Worm (Caenorhabditis elegans) whole organism, young adult: Measurements from ENCODE around the gene tsn-1.

ENCODE experiments used
- C06A6.2 ChIP-seq: fragments of 200-800 bp; sonication (Bioruptor generic); conservative IDR thresholded peaks from 2 replicates; pipeline ENCODE4 v1.3.6; 2022; ENCODE audit warnings: missing genetic modification characterization, missing compliant biosample characterization
- F23B12.7 ChIP-seq: sonication (generic microtip); optimal IDR thresholded peaks from 2 replicates; lab custom pipeline; 2017; ENCODE audit warnings: missing genetic modification characterization, mild to moderate bottlenecking, missing compliant biosample characterization, antibody characterized with exemption, moderate library complexity; ENCODE audit not compliant: insufficient read depth
- F37B4.10 ChIP-seq: fragments of 200-800 bp; sonication (Bioruptor generic); IDR thresholded peaks from 2 replicates; pipeline ENCODE4 v1.3.6; 2022; ENCODE audit warnings: missing genetic modification characterization, missing compliant biosample characterization
- F49E8.2 ChIP-seq: sonication (generic microtip); optimal IDR thresholded peaks from 3 replicates; lab custom pipeline; 2017; ENCODE audit warnings: missing genetic modification characterization, mild to moderate bottlenecking, missing compliant biosample characterization, antibody characterized with exemption, moderate library complexity; ENCODE audit not compliant: insufficient read depth
- F52B5.7 ChIP-seq: sonication (generic microtip); optimal IDR thresholded peaks from 2 replicates; lab custom pipeline; 2016; ENCODE audit warnings: mild to moderate bottlenecking, missing genetic modification characterization, missing compliant biosample characterization
- F55B11.4 ChIP-seq: sonication (generic microtip); optimal IDR thresholded peaks from 2 replicates; lab custom pipeline; 2016; ENCODE audit warnings: missing compliant biosample characterization, missing genetic modification characterization, borderline replicate concordance; ENCODE audit not compliant: insufficient read depth
- F57A8.1 ChIP-seq: fragments of 200-800 bp; sonication (Bioruptor generic); optimal IDR thresholded peaks from 2 replicates; lab custom pipeline; 2018; ENCODE audit warnings: mild to moderate bottlenecking, missing genetic modification characterization, moderate library complexity, missing compliant biosample characterization
- F57C9.4 ChIP-seq: sonication (generic microtip); optimal IDR thresholded peaks from 2 replicates; lab custom pipeline; 2017; ENCODE audit warnings: mild to moderate bottlenecking, missing genetic modification characterization, missing compliant biosample characterization
- K11D2.4 ChIP-seq: fragments of 200-800 bp; sonication (Bioruptor generic); IDR thresholded peaks from 2 replicates; pipeline ENCODE4 v1.3.6; 2022; ENCODE audit warnings: missing genetic modification reagents, missing genetic modification characterization, missing compliant biosample characterization
- T07F8.4 ChIP-seq: sonication (generic microtip); optimal IDR thresholded peaks from 2 replicates; lab custom pipeline; 2016; ENCODE audit warnings: mild to moderate bottlenecking, missing genetic modification characterization, moderate library complexity, missing compliant biosample characterization
- T26A5.8 ChIP-seq: sonication (generic microtip); optimal IDR thresholded peaks from 2 replicates; lab custom pipeline; 2016; ENCODE audit warnings: missing genetic modification characterization, missing compliant biosample characterization
- Y56A3A.18 ChIP-seq: fragments of 200-800 bp; sonication (Bioruptor generic); IDR thresholded peaks from 2 replicates; pipeline ENCODE4 v1.3.6; 2022; ENCODE audit warnings: missing genetic modification reagents, missing genetic modification characterization, missing compliant biosample characterization
- Y67H2A.10 ChIP-seq: fragments of 200-800 bp; sonication (Bioruptor generic); conservative IDR thresholded peaks from 2 replicates; pipeline ENCODE4 v1.3.6; 2022; ENCODE audit warnings: missing genetic modification reagents, missing genetic modification characterization, missing compliant biosample characterization
- Y79H2A.3 ChIP-seq: fragments of 200-800 bp; sonication (Bioruptor generic); conservative IDR thresholded peaks from 2 replicates; pipeline ENCODE4 v1.3.6; 2022; ENCODE audit warnings: missing genetic modification reagents, missing genetic modification characterization, missing compliant biosample characterization
- akir-1 ChIP-seq: fragments of 200-800 bp; sonication (Bioruptor generic); optimal IDR thresholded peaks from 2 replicates; lab custom pipeline; 2018; ENCODE audit warnings: mild to moderate bottlenecking, missing genetic modification characterization, moderate library complexity, missing compliant biosample characterization
- attf-5 ChIP-seq: fragments of 200-800 bp; sonication (Bioruptor generic); optimal IDR thresholded peaks from 2 replicates; lab custom pipeline; 2018; ENCODE audit warnings: mild to moderate bottlenecking, missing genetic modification characterization, missing compliant biosample characterization
- attf-6 ChIP-seq: fragments of 200-800 bp; sonication (Bioruptor generic); IDR thresholded peaks from 2 replicates; pipeline ENCODE4 v1.3.6; 2022; ENCODE audit warnings: missing genetic modification reagents, missing genetic modification characterization, missing compliant biosample characterization
- bed-1 ChIP-seq: fragments of 200-800 bp; sonication (Bioruptor generic); IDR thresholded peaks from 2 replicates; pipeline ENCODE4 v1.3.6; 2022; ENCODE audit warnings: missing genetic modification reagents, missing genetic modification characterization, missing compliant biosample characterization
- bed-2 ChIP-seq: fragments of 200-800 bp; sonication (Bioruptor generic); IDR thresholded peaks from 2 replicates; pipeline ENCODE4 v1.3.6; 2022; ENCODE audit warnings: missing genetic modification reagents, missing genetic modification characterization, missing compliant biosample characterization
- cebp-1 ChIP-seq, 2 experiments: fragments of 200-800 bp in 1 of 2; sonication (Bioruptor generic) in 1 of 2; sonication (generic microtip) in 1 of 2; IDR thresholded peaks in 1 of 2; optimal IDR thresholded peaks in 1 of 2; 2 replicates each; pipeline versions ENCODE4 v1.3.6 to Lab custom; 2017 to 2022; ENCODE audit warnings: missing compliant biosample characterization in 2 of 2, missing genetic modification characterization in 2 of 2, mild to moderate bottlenecking in 1 of 2, missing genetic modification reagents in 1 of 2, moderate library complexity in 1 of 2
- die-1 ChIP-seq: sonication (generic microtip); optimal IDR thresholded peaks from 2 replicates; lab custom pipeline; 2016; ENCODE audit warnings: missing genotype, mild to moderate bottlenecking, missing genetic modification characterization, missing compliant biosample characterization
- dpff-1 ChIP-seq: sonication (generic microtip); optimal IDR thresholded peaks from 2 replicates; lab custom pipeline; 2017; ENCODE audit warnings: mild to moderate bottlenecking, missing genetic modification characterization, missing compliant biosample characterization
- egrh-3 ChIP-seq: fragments of 200-800 bp; sonication (Bioruptor generic); IDR thresholded peaks from 2 replicates; pipeline ENCODE4 v1.3.6; 2022; ENCODE audit warnings: missing genetic modification reagents, missing genetic modification characterization, missing compliant biosample characterization
- ekl-4 ChIP-seq: fragments of 200-800 bp; sonication (Bioruptor generic); IDR thresholded peaks from 2 replicates; pipeline ENCODE4 v1.3.6; 2022; ENCODE audit warnings: missing genetic modification reagents, missing genetic modification characterization, missing compliant biosample characterization
- fkh-3 ChIP-seq: sonication (generic microtip); optimal IDR thresholded peaks from 2 replicates; lab custom pipeline; 2016; ENCODE audit warnings: mild to moderate bottlenecking, missing genetic modification characterization, missing compliant biosample characterization
- gei-17 ChIP-seq: fragments of 200-800 bp; sonication (Bioruptor generic); optimal IDR thresholded peaks from 2 replicates; lab custom pipeline; 2018; ENCODE audit warnings: mild to moderate bottlenecking, missing genetic modification characterization, missing compliant biosample characterization
- him-1 ChIP-seq: sonication (generic microtip); optimal IDR thresholded peaks from 2 replicates; lab custom pipeline; 2016; ENCODE audit warnings: missing genotype, missing genetic modification reagents, missing genetic modification characterization, missing compliant biosample characterization
- hlh-26 ChIP-seq: fragments of 200-800 bp; sonication (Bioruptor generic); conservative IDR thresholded peaks from 2 replicates; pipeline ENCODE4 v1.3.6; 2022; ENCODE audit warnings: missing genetic modification reagents, missing genetic modification characterization, missing compliant biosample characterization
- hmg-20 ChIP-seq: fragments of 200-800 bp; sonication (Bioruptor generic); IDR thresholded peaks from 2 replicates; pipeline ENCODE4 v1.3.6; 2022; ENCODE audit warnings: missing genetic modification reagents, missing genetic modification characterization, missing compliant biosample characterization
- hrde-1 ChIP-seq: sonication (generic microtip); optimal IDR thresholded peaks from 2 replicates; lab custom pipeline; 2016; ENCODE audit warnings: missing genetic modification characterization, mild to moderate bottlenecking, missing compliant biosample characterization, moderate library complexity, missing genotype, missing genetic modification reagents, borderline replicate concordance
- lin-26 ChIP-seq: fragments of 200-800 bp; sonication (Bioruptor generic); IDR thresholded peaks from 2 replicates; pipeline ENCODE4 v1.3.6; 2022; ENCODE audit warnings: missing genetic modification reagents, missing genetic modification characterization, missing compliant biosample characterization
- lsy-27 ChIP-seq: sonication (generic microtip); optimal IDR thresholded peaks from 2 replicates; lab custom pipeline; 2017; ENCODE audit warnings: missing genetic modification characterization, mild to moderate bottlenecking, missing compliant biosample characterization, antibody characterized with exemption, missing genotype, borderline replicate concordance; ENCODE audit not compliant: insufficient read depth
- mcd-1 ChIP-seq: fragments of 200-800 bp; sonication (Bioruptor generic); IDR thresholded peaks from 2 replicates; pipeline ENCODE4 v1.3.6; 2022; ENCODE audit warnings: missing genetic modification reagents, missing genetic modification characterization, missing compliant biosample characterization
- mes-4 ChIP-seq: sonication (generic microtip); optimal IDR thresholded peaks from 2 replicates; lab custom pipeline; 2016; ENCODE audit warnings: missing genotype, missing genetic modification characterization, missing compliant biosample characterization
- nfyb-1 ChIP-seq: fragments of 200-800 bp; sonication (Bioruptor generic); IDR thresholded peaks from 2 replicates; pipeline ENCODE4 v1.3.6; 2022; ENCODE audit warnings: missing genetic modification reagents, missing genetic modification characterization, missing compliant biosample characterization
- nhr-80 ChIP-seq: sonication (generic microtip); optimal IDR thresholded peaks from 2 replicates; lab custom pipeline; 2016; ENCODE audit warnings: missing genetic modification characterization, missing compliant biosample characterization
- repo-1 ChIP-seq: sonication (generic microtip); optimal IDR thresholded peaks from 2 replicates; lab custom pipeline; 2017; ENCODE audit warnings: mild to moderate bottlenecking, missing genetic modification characterization, missing compliant biosample characterization
- rpc-1 ChIP-seq, 2 experiments: fragments of 150-350 bp in 1 of 2; sonication (generic microtip) in 1 of 2; optimal IDR thresholded peaks; 2 replicates each; lab custom pipeline; 2014 to 2018; ENCODE audit warnings: missing biosample characterization in 1 of 2, missing genetic modification characterization in 1 of 2, missing genetic modification reagents in 1 of 2, missing genotype in 1 of 2
- sdz-38 ChIP-seq: sonication (generic microtip); optimal IDR thresholded peaks from 2 replicates; lab custom pipeline; 2016; ENCODE audit warnings: missing genotype, missing genetic modification characterization, missing compliant biosample characterization
- snpc-4 ChIP-seq, 5 experiments: fragments of 150-350 bp in 1 of 5; sonication (generic microtip) in 4 of 5; optimal IDR thresholded peaks; 2 replicates each; lab custom pipeline; 2014 to 2018; ENCODE audit warnings: missing genetic modification characterization in 5 of 5, missing biosample characterization in 3 of 5, antibody characterized with exemption in 2 of 5, mild to moderate bottlenecking in 2 of 5, missing compliant biosample characterization in 2 of 5, missing genotype in 2 of 5, moderate library complexity in 2 of 5, missing genetic modification reagents in 1 of 5
- tbp1 ChIP-seq: fragments of 200-800 bp; sonication (Bioruptor generic); optimal IDR thresholded peaks from 2 replicates; lab custom pipeline; 2018; ENCODE audit warnings: mild to moderate bottlenecking, missing genetic modification characterization, missing compliant biosample characterization
- unc-130 ChIP-seq: sonication (generic microtip); optimal IDR thresholded peaks from 2 replicates; lab custom pipeline; 2016; ENCODE audit warnings: missing genetic modification reagents, missing genetic modification characterization, missing compliant biosample characterization
- unc-62 ChIP-seq: fragments of 150-350 bp; optimal IDR thresholded peaks from 2 replicates; lab custom pipeline; 2014; ENCODE audit warnings: missing biosample characterization, missing genetic modification reagents, missing genetic modification characterization
- zim-3 ChIP-seq: sonication (generic microtip); optimal IDR thresholded peaks from 2 replicates; lab custom pipeline; 2017; ENCODE audit warnings: mild to moderate bottlenecking, missing genetic modification characterization, moderate library complexity, missing compliant biosample characterization
- ztf-18 ChIP-seq: sonication (generic microtip); optimal IDR thresholded peaks from 2 replicates; lab custom pipeline; 2016; ENCODE audit warnings: missing genotype, mild to moderate bottlenecking, missing genetic modification characterization, missing compliant biosample characterization
- ztf-22 ChIP-seq: fragments of 200-800 bp; sonication (Bioruptor generic); optimal IDR thresholded peaks from 2 replicates; lab custom pipeline; 2018; ENCODE audit warnings: mild to moderate bottlenecking, missing genetic modification characterization, moderate library complexity, missing compliant biosample characterization
- ztf-25 ChIP-seq: fragments of 200-800 bp; sonication (Bioruptor generic); IDR thresholded peaks from 2 replicates; pipeline ENCODE4 v1.3.6; 2022; ENCODE audit warnings: missing genetic modification reagents, missing genetic modification characterization, missing compliant biosample characterization

The tsn-1 gene

ce11 chrII:4703011-4703410, 3.6 kb upstream of the tsn-1 start (continued):
- TF ChIP-seq hrde-1 (tag; lab: Kevin White, UChicago) (peak; percentile 92), sdz-38 (tag; lab: Kevin White, UChicago) (no peak), attf-5 (GFP tag; lab: Kevin White, UChicago) (no peak), ztf-18 (tag; lab: Kevin White, UChicago) (no peak), mcd-1 (GFP tag; lab: Robert Waterston, UW) (no peak), repo-1 (peak; percentile 53), F52B5.7 (no peak), gei-17 (GFP tag; lab: Kevin White, UChicago) (no peak), snpc-4 (GFP tag; optimal IDR thresholded peaks at IDR 0.05; lab: Kevin White, UChicago) (no peak), snpc-4 (tag; optimal IDR thresholded peaks at IDR 0.05; lab: Kevin White, UChicago) (no peak), cebp-1 (GFP tag; IDR thresholded peaks at IDR 0.05; lab: Robert Waterston, UW) (no peak), cebp-1 (tag; optimal IDR thresholded peaks at IDR 0.05; lab: Kevin White, UChicago) (peak; percentile 58), T26A5.8 (tag; lab: Kevin White, UChicago) (no peak), nhr-80 (tag; lab: Kevin White, UChicago) (no peak), F49E8.2 (tag; lab: Kevin White, UChicago) (peak; percentile 62), rpc-1 (optimal IDR thresholded peaks at IDR 0.05; lab: Kevin White, UChicago) (no peak), rpc-1 (tag; optimal IDR thresholded peaks at IDR 0.05; lab: Kevin White, UChicago) (no peak), dpff-1 (no peak), unc-62 (GFP tag; lab: Kevin White, UChicago) (no peak), bed-1 (GFP tag; lab: Robert Waterston, UW) (no peak), egrh-3 (GFP tag; lab: Robert Waterston, UW) (no peak), die-1 (peak; percentile 10), T07F8.4 (tag; lab: Kevin White, UChicago) (no peak), attf-6 (GFP tag; lab: Robert Waterston, UW) (peak; percentile 76), unc-130 (peak; percentile 66), lsy-27 (tag; lab: Kevin White, UChicago) (no peak), nfyb-1 (GFP tag; lab: Robert Waterston, UW) (0 out of 2 replicates have a peak, but pooled peaks have one; percentile 28), F23B12.7 (tag; lab: Kevin White, UChicago) (peak; percentile 19), ztf-25 (no peak), tbp1 (peak; percentile 6), ztf-22 (no peak), hlh-26 (no peak), hmg-20 (no peak), mes-4 (peak; percentile 28), bed-2 (no peak), Y67H2A.10 (GFP tag; lab: Robert Waterston, UW) (no peak), F57C9.4 (tag; lab: Kevin White, UChicago) (no peak), Y56A3A.18 (no peak), K11D2.4 (GFP tag; lab: Robert Waterston, UW) (no peak), F55B11.4 (tag; lab: Kevin White, UChicago) (no peak), F37B4.10 (GFP tag; lab: Robert Waterston, UW) (no peak), him-1 (tag; lab: Kevin White, UChicago) (peak; percentile 16), ekl-4 (GFP tag; lab: Robert Waterston, UW) (peak; percentile 74), zim-3 (no peak), F57A8.1 (GFP tag; lab: Kevin White, UChicago) (no peak), fkh-3 (tag; lab: Kevin White, UChicago) (no peak), lin-26 (GFP tag; lab: Robert Waterston, UW) (peak; percentile 78), Y79H2A.3 (peak; percentile 96), C06A6.2 (no peak), akir-1 (GFP tag; lab: Kevin White, UChicago) (no peak)
